Worm (Caenorhabditis elegans): ENCODE results near the gene K11E4.1.

ce11 chrX:13676892-13677291 lies 37.1 kb upstream of the K11E4.1 start, which contains the start of gene gck-4:
- TF ChIP-seq ceh-36 (tag; optimal IDR thresholded peaks at IDR 0.05) (no peak), pes-1 (GFP tag; IDR thresholded peaks at IDR 0.05) (no peak), ama-1 (optimal IDR thresholded peaks at IDR 0.05) (no peak), hnd-1 (tag; optimal IDR thresholded peaks at IDR 0.05) (no peak)

Measured in whole organism, early embryonic.